Fruit fly (Drosophila melanogaster): ENCODE measurements around the gene CG10588.

The CG10588 gene

DNA sequence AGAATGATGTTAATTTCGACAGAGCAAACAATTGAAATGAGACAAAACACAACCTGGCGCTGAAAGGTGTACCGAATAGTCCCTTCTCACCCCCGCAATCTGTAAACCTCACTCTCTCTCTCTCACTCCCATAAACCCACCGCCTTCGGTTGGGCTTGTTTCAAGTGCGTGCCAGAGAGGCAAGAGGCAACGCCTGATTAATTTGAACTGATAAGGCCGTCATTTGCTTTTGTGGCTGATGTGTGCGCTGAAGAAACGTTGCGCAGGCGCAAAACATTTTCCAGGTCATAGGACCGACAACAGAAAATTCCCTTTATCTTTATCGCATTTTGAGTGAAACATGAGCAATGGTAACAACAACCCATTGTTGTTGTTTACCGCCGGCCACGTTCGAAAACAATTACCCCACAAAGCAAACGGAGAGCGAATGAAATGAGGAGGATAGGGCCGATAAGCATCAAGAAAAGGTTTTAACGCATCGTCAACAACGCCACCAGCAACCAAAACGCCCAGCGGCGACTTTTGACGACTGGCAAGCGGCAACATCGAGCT lies 34.4 kb upstream of the CG10588 start (continued):
- peak; percentile 38 for TF ChIP-seq twi (tag; optimal IDR thresholded peaks at IDR 0.05)
- peak; percentile 88 for TF ChIP-seq CG4360 (GFP tag; IDR thresholded peaks at IDR 0.05)
- TF ChIP-seq gsb-n (tag; optimal IDR thresholded peaks at IDR 0.05): peak; percentile 64
- TF ChIP-seq fd64A (GFP tag; optimal IDR thresholded peaks at IDR 0.05): peak; percentile 48
- TF ChIP-seq vvl (GFP tag; IDR thresholded peaks at IDR 0.05): peak; percentile 44; the same call in 1 of the 2 replicates
- peak; percentile 47 for TF ChIP-seq zen (tag; optimal IDR thresholded peaks at IDR 0.05)
- peak; percentile 32 for TF ChIP-seq Vsx1 (GFP tag; optimal IDR thresholded peaks at IDR 0.05)
- peak; percentile 30 for TF ChIP-seq HmgZ (tag; optimal IDR thresholded peaks at IDR 0.05)
- TF ChIP-seq sima (GFP tag; optimal IDR thresholded peaks at IDR 0.05): no peak
- TF ChIP-seq CG12769 (tag; optimal IDR thresholded peaks at IDR 0.05): peak; percentile 19
- peak; percentile 30 for TF ChIP-seq HLHmδ (GFP tag; optimal IDR thresholded peaks at IDR 0.05)
- TF ChIP-seq so (GFP tag; IDR thresholded peaks at IDR 0.05): peak; percentile 37; the same call in 1 of the 3 replicates
- 0 out of 3 replicates have a peak, but pooled peaks have one; percentile 12 for TF ChIP-seq CG6175 (GFP tag; IDR thresholded peaks at IDR 0.05)
- peak; percentile 46 for TF ChIP-seq CG33557 (GFP tag; optimal IDR thresholded peaks at IDR 0.05)
- no peak for TF ChIP-seq cato (GFP tag; optimal IDR thresholded peaks at IDR 0.05; ENCODE audit: borderline replicate concordance)
- peak; percentile 67 for TF ChIP-seq CG15696 (tag; optimal IDR thresholded peaks at IDR 0.05)
- TF ChIP-seq CG8924 (tag; optimal IDR thresholded peaks at IDR 0.05): peak; percentile 22
- peak; percentile 44 for TF ChIP-seq ac (GFP tag; optimal IDR thresholded peaks at IDR 0.05)
- TF ChIP-seq MTF-1 (GFP tag; optimal IDR thresholded peaks at IDR 0.05; ENCODE audit: borderline replicate concordance): peak; percentile 11
- peak; percentile 48 for TF ChIP-seq GATAe (GFP tag; conservative IDR thresholded peaks at IDR 0.05)
- peak in 1 of 3 experiments; percentile 65 for TF ChIP-seq Stat92E (GFP tag; optimal IDR thresholded peaks at IDR 0.05)
- TF ChIP-seq CG2202 (tag; optimal IDR thresholded peaks at IDR 0.05): peak; percentile 39
- peak; percentile 25 for TF ChIP-seq Nf-YC (tag; optimal IDR thresholded peaks at IDR 0.05)
- peak; percentile 29 for TF ChIP-seq CrebB (tag; optimal IDR thresholded peaks at IDR 0.05)
- TF ChIP-seq CG8359 (GFP tag; optimal IDR thresholded peaks at IDR 0.05; ENCODE audit: borderline replicate concordance): no peak
- TF ChIP-seq CG1603 (tag; optimal IDR thresholded peaks at IDR 0.05): peak; percentile 17
- TF ChIP-seq z (GFP tag; IDR thresholded peaks at IDR 0.05): peak; percentile 61; the same call in 1 of the 3 replicates
- TF ChIP-seq Pdp1 (GFP tag; optimal IDR thresholded peaks at IDR 0.05): peak in 1 of 2 experiments; percentile 30
- TF ChIP-seq CG13424 (tag; optimal IDR thresholded peaks at IDR 0.05): peak; percentile 13
- no peak for TF ChIP-seq da (GFP tag; optimal IDR thresholded peaks at IDR 0.05)
- no peak for TF ChIP-seq zfh2 (GFP tag; optimal IDR thresholded peaks at IDR 0.05)
- TF ChIP-seq trem (tag; optimal IDR thresholded peaks at IDR 0.05): no peak
- TF ChIP-seq ATbp (GFP tag; optimal IDR thresholded peaks at IDR 0.05): peak; percentile 28
- no peak for TF ChIP-seq Myb (GFP tag; optimal IDR thresholded peaks at IDR 0.05)
- no peak for TF ChIP-seq MBD-R2 (GFP tag; IDR thresholded peaks at IDR 0.05)

DNA sequence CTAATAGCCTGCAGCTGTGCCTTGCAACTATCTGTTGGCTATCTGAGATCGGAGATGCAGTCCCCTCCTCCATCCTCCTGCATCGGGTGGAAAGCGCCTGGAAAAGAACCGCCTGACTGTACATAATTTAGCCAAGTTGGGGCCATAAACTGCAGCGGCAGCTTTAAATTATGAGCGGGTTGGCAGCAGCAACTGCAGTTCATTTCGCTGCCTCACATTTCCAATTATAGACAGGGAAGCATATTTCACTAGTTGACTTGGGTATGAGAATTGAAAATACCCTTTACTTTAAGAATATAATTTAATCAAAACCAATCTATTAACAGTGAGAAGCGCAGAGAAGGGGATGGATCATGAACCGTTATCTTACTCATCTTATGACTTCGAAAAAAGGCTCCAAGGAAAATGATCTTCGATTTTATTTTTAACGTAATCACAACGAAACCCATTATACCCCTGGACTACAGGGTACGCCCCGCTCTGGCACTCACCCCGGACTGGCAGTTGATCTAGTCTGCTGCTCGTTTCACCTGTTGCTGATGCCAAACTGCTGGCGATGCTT lies 33.6 kb upstream of the CG10588 start:
- TF ChIP-seq D (optimal IDR thresholded peaks at IDR 0.05): no peak
- TF ChIP-seq D (GFP tag; optimal IDR thresholded peaks at IDR 0.05): peak; percentile 56
- TF ChIP-seq CG1602 (GFP tag; optimal IDR thresholded peaks at IDR 0.05): peak; percentile 30
- no peak for TF ChIP-seq Meics (GFP tag; optimal IDR thresholded peaks at IDR 0.05)
- peak; percentile 30 for TF ChIP-seq CG15269 (tag; optimal IDR thresholded peaks at IDR 0.05)
- no peak for TF ChIP-seq CG32532 (GFP tag; IDR thresholded peaks at IDR 0.05)
- no peak for TF ChIP-seq kah (GFP tag; optimal IDR thresholded peaks at IDR 0.05)
- no peak for TF ChIP-seq CG16813 (GFP tag; IDR thresholded peaks at IDR 0.05; ENCODE audit: partially characterized antibody)
- TF ChIP-seq CG13775 (GFP tag; optimal IDR thresholded peaks at IDR 0.05): peak; percentile 37
- no peak for TF ChIP-seq Lpt (GFP tag; optimal IDR thresholded peaks at IDR 0.05)
- no peak for TF ChIP-seq wek (GFP tag; optimal IDR thresholded peaks at IDR 0.05)
- no peak for TF ChIP-seq Dfd (GFP tag; optimal IDR thresholded peaks at IDR 0.05)
- TF ChIP-seq Atf-2 (GFP tag; optimal IDR thresholded peaks at IDR 0.05): peak; percentile 23
- peak; percentile 16 for TF ChIP-seq CG12219 (GFP tag; optimal IDR thresholded peaks at IDR 0.05)
- TF ChIP-seq chm (GFP tag; IDR thresholded peaks at IDR 0.05): no peak
- peak; percentile 12 for TF ChIP-seq pnt (GFP tag; optimal IDR thresholded peaks at IDR 0.05)

Data from whole organism, embryonic.